Worm (Caenorhabditis elegans) whole organism, L2 larva: Measurements from ENCODE around the gene srw-14.

Experiments used
- alr-1 ChIP-seq: fragments of 150-350 bp; optimal IDR thresholded peaks from 2 replicates; lab custom pipeline; 2014; ENCODE audit warnings: missing biosample characterization, missing genetic modification characterization
- mab-5 ChIP-seq: fragments of 150-350 bp; optimal IDR thresholded peaks from 2 replicates; lab custom pipeline; 2014; ENCODE audit warnings: missing biosample characterization, missing genetic modification characterization
- mdl-1 ChIP-seq, 2 experiments: fragments of 150-350 bp in 1 of 2; sonication (generic microtip) in 1 of 2; optimal IDR thresholded peaks; 2 replicates each; lab custom pipeline; 2017; ENCODE audit warnings: missing biosample characterization in 2 of 2, missing genetic modification characterization in 2 of 2
- nhr-11 ChIP-seq: fragments of 150-350 bp; optimal IDR thresholded peaks from 2 replicates; lab custom pipeline; 2014; ENCODE audit warnings: missing biosample characterization, missing genetic modification characterization
- nhr-12 ChIP-seq: fragments of 150-350 bp; optimal IDR thresholded peaks from 2 replicates; lab custom pipeline; 2014; ENCODE audit warnings: missing biosample characterization, missing genetic modification characterization
- nhr-6 ChIP-seq: fragments of 150-350 bp; optimal IDR thresholded peaks from 2 replicates; lab custom pipeline; 2014; ENCODE audit warnings: missing biosample characterization, missing genetic modification characterization
- snpc-4 ChIP-seq: fragments of 150-350 bp; optimal IDR thresholded peaks from 2 replicates; lab custom pipeline; 2014; ENCODE audit warnings: missing biosample characterization, missing genetic modification characterization

ce11 chrV:15267405-15267804 is 41.7 kb downstream of the srw-14 start, which contains the start of gene T10H4.13:
- TF ChIP-seq nhr-12: no peak
- no peak for TF ChIP-seq nhr-6 (tag; lab: Kevin White, UChicago)
- TF ChIP-seq snpc-4 (tag; lab: Kevin White, UChicago): no peak
- no peak for TF ChIP-seq nhr-11 (tag; lab: Kevin White, UChicago)
- TF ChIP-seq alr-1: no peak
- TF ChIP-seq mdl-1 (tag; optimal IDR thresholded peaks at IDR 0.05; lab: Kevin White, UChicago): no peak
- TF ChIP-seq mab-5 (tag; lab: Kevin White, UChicago): no peak
